Fruit fly (Drosophila melanogaster) S2 (cell line): Measurements from ENCODE around the gene brm.

Experiments
- CG8478 ChIP-seq: fragments of >200 bp; optimal IDR thresholded peaks from 2 replicates; lab custom pipeline; 2018
- CTCF ChIP-seq, 2 experiments: fragments of >200 bp; optimal IDR thresholded peaks; 2 replicates each; lab custom pipeline; 2018

- no peak for TF ChIP-seq CG8478
- no peak for TF ChIP-seq CTCF (optimal IDR thresholded peaks at IDR 0.05; lab: Kevin White, UChicago)
These were observed 35.5 kb upstream of the brm start for dm6 chr3L:16018251-16018583.
